Fruit fly (Drosophila melanogaster) whole organism, adult: Measurements from ENCODE around the gene Dlg5.

Experiments
- CG11617 ChIP-seq: fragments of 200-800 bp; sonication (Bioruptor generic); optimal IDR thresholded peaks from 2 replicates; lab custom pipeline; 2017; ENCODE audit warnings: mild to moderate bottlenecking, missing biosample characterization, missing genetic modification reagents, missing genetic modification characterization
- CG12768 ChIP-seq: fragments of 200-800 bp; sonication (Bioruptor generic); optimal IDR thresholded peaks from 2 replicates; lab custom pipeline; 2017; ENCODE audit warnings: missing biosample characterization, missing genetic modification characterization, mild to moderate bottlenecking, moderate library complexity, missing genetic modification reagents
- CG14711 ChIP-seq: fragments of 200-800 bp; sonication (Bioruptor generic); optimal IDR thresholded peaks from 2 replicates; lab custom pipeline; 2018; ENCODE audit warnings: missing biosample characterization, mild to moderate bottlenecking, missing genetic modification characterization, moderate library complexity
- CG1620 ChIP-seq: fragments of 200-800 bp; sonication (Bioruptor generic); optimal IDR thresholded peaks from 2 replicates; lab custom pipeline; 2016; ENCODE audit warnings: missing biosample characterization, missing genetic modification characterization
- CG33017 ChIP-seq: fragments of 200-800 bp; sonication (Bioruptor generic); optimal IDR thresholded peaks from 2 replicates; lab custom pipeline; 2018; ENCODE audit warnings: missing biosample characterization, mild to moderate bottlenecking, missing genetic modification characterization, moderate library complexity
- CG5204 ChIP-seq: fragments of 200-800 bp; sonication (Bioruptor generic); optimal IDR thresholded peaks from 2 replicates; lab custom pipeline; 2016; ENCODE audit warnings: missing biosample characterization, missing genetic modification characterization
- CG7045 ChIP-seq: fragments of 200-800 bp; sonication (Bioruptor generic); optimal IDR thresholded peaks from 2 replicates; lab custom pipeline; 2017; ENCODE audit warnings: missing biosample characterization, mild to moderate bottlenecking, missing genetic modification characterization
- CG7101 ChIP-seq: fragments of 200-800 bp; sonication (Bioruptor generic); optimal IDR thresholded peaks from 2 replicates; lab custom pipeline; 2018; ENCODE audit warnings: missing biosample characterization, mild to moderate bottlenecking, missing genetic modification characterization, moderate library complexity
- Clk ChIP-seq: fragments of 200-800 bp; sonication (Bioruptor generic); optimal IDR thresholded peaks from 2 replicates; lab custom pipeline; 2017; ENCODE audit warnings: missing biosample characterization, missing genetic modification characterization
- Crg-1 ChIP-seq: fragments of 200-800 bp; sonication (Bioruptor generic); optimal IDR thresholded peaks from 2 replicates; lab custom pipeline; 2016; ENCODE audit warnings: missing biosample characterization, missing genetic modification characterization
- Hr96 ChIP-seq: fragments of 200-800 bp; sonication (Bioruptor generic); optimal IDR thresholded peaks from 2 replicates; lab custom pipeline; 2016; ENCODE audit warnings: missing biosample characterization, missing genetic modification characterization
- Mnt ChIP-seq: fragments of 200-800 bp; sonication (Bioruptor generic); optimal IDR thresholded peaks from 2 replicates; lab custom pipeline; 2016; ENCODE audit warnings: missing biosample characterization, mild to moderate bottlenecking, missing genetic modification characterization
- bab1 ChIP-seq: fragments of 200-800 bp; sonication (Bioruptor generic); optimal IDR thresholded peaks from 3 replicates; lab custom pipeline; 2019; ENCODE audit warnings: missing biosample characterization, mild to moderate bottlenecking, missing genetic modification characterization, moderate library complexity
- cic ChIP-seq: fragments of 200-800 bp; sonication (Bioruptor generic); optimal IDR thresholded peaks from 2 replicates; lab custom pipeline; 2017; ENCODE audit warnings: missing biosample characterization, mild to moderate bottlenecking, missing genetic modification characterization, moderate library complexity
- cnc ChIP-seq, 2 experiments: fragments of >200 bp; optimal IDR thresholded peaks; 2 replicates each; lab custom pipeline; 2017
- kay ChIP-seq: fragments of 200-800 bp; sonication (Bioruptor generic); peaks from one replicate; lab custom pipeline; 2016; ENCODE audit warnings: missing biosample characterization, missing genetic modification characterization, borderline replicate concordance
- ovo ChIP-seq: fragments of 200-800 bp; sonication (Bioruptor generic); optimal IDR thresholded peaks from 2 replicates; lab custom pipeline; 2016; ENCODE audit warnings: missing biosample characterization, missing genetic modification characterization
- pad ChIP-seq: fragments of 200-800 bp; sonication (Bioruptor generic); optimal IDR thresholded peaks from 3 replicates; lab custom pipeline; 2017; ENCODE audit warnings: missing biosample characterization, missing genetic modification characterization, mild to moderate bottlenecking, moderate library complexity, missing genetic modification reagents
- tj ChIP-seq: fragments of 200-800 bp; sonication (Bioruptor generic); optimal IDR thresholded peaks from 3 replicates; lab custom pipeline; 2017; ENCODE audit warnings: missing biosample characterization, mild to moderate bottlenecking, missing genetic modification characterization, moderate library complexity
- toe ChIP-seq: fragments of 200-800 bp; sonication (Bioruptor generic); optimal IDR thresholded peaks from 2 replicates; lab custom pipeline; 2016; ENCODE audit warnings: missing biosample characterization, missing genetic modification characterization

The Dlg5 gene

dm6 chr2L:11528129-11528589 is 11.3 kb upstream of the Dlg5 start, which contains the start of gene CG31705:
Gene CG31705, minus strand, starts transcription at chr2L:11528205.
- peak; percentile 57 for TF ChIP-seq CG11617 (GFP tag; lab: Kevin White, UChicago)
- no peak for TF ChIP-seq ovo (GFP tag; lab: Kevin White, UChicago)
- peak; percentile 45 for TF ChIP-seq pad (GFP tag; lab: Kevin White, UChicago)
- peak; percentile 75 for TF ChIP-seq CG12768 (GFP tag; lab: Kevin White, UChicago)
- peak; percentile 31 for TF ChIP-seq CG14711 (tag; lab: Kevin White, UChicago)
- peak; percentile 22 for TF ChIP-seq cic
- TF ChIP-seq bab1 (GFP tag; lab: Kevin White, UChicago) = peak; percentile 78
- TF ChIP-seq Hr96 (GFP tag; lab: Kevin White, UChicago) = no peak
- TF ChIP-seq Crg-1 (GFP tag; lab: Kevin White, UChicago) = no peak
- peak; percentile 60 for TF ChIP-seq CG7101 (tag; lab: Kevin White, UChicago)
- TF ChIP-seq Clk = no peak
- TF ChIP-seq CG1620 = no peak
- no peak for TF ChIP-seq CG5204 (GFP tag; lab: Kevin White, UChicago)
- TF ChIP-seq toe = peak; percentile 38
- peak; percentile 52 for TF ChIP-seq tj (GFP tag; lab: Kevin White, UChicago)
- TF ChIP-seq Mnt (GFP tag; lab: Kevin White, UChicago) = no peak
- TF ChIP-seq CG33017 (tag; lab: Kevin White, UChicago) = peak; percentile 5
- peak; percentile 21 for TF ChIP-seq kay (GFP tag; lab: Kevin White, UChicago)
- peak; percentile 82 for TF ChIP-seq CG7045

dm6 chr2L:11522676-11523075 is 5.8 kb upstream of the Dlg5 start, which contains the start of gene CG43153:
Gene CG43153, minus strand, starts transcription at chr2L:11522776.
- TF ChIP-seq ovo (GFP tag; lab: Kevin White, UChicago) (no peak), Crg-1 (GFP tag; lab: Kevin White, UChicago) (no peak), CG12768 (GFP tag; lab: Kevin White, UChicago) (no peak), cic (no peak), cnc (optimal IDR thresholded peaks at IDR 0.05; lab: Kevin White, UChicago) (no peak), toe (no peak), bab1 (GFP tag; lab: Kevin White, UChicago) (no peak), CG1620 (no peak), CG14711 (tag; lab: Kevin White, UChicago) (no peak)

- TF ChIP-seq kay (GFP tag; lab: Kevin White, UChicago) (no peak), toe (no peak), CG7045 (no peak), Crg-1 (GFP tag; lab: Kevin White, UChicago) (no peak), CG11617 (GFP tag; lab: Kevin White, UChicago) (no peak), Mnt (GFP tag; lab: Kevin White, UChicago) (no peak), CG5204 (GFP tag; lab: Kevin White, UChicago) (no peak), Hr96 (GFP tag; lab: Kevin White, UChicago) (no peak), cnc (optimal IDR thresholded peaks at IDR 0.05; lab: Kevin White, UChicago) (no peak), bab1 (GFP tag; lab: Kevin White, UChicago) (no peak), CG14711 (tag; lab: Kevin White, UChicago) (no peak), tj (GFP tag; lab: Kevin White, UChicago) (no peak), Clk (no peak), cic (no peak), CG1620 (no peak), CG33017 (tag; lab: Kevin White, UChicago) (no peak)
Observed at dm6 chr2L:11521185-11521584, 4.3 kb upstream of the Dlg5 start, which contains the start of gene CG14930. Gene CG14930, minus strand, starts transcription at chr2L:11521285.

- no peak for TF ChIP-seq CG7045
- TF ChIP-seq CG14711 (tag; lab: Kevin White, UChicago) = no peak
- TF ChIP-seq CG12768 (GFP tag; lab: Kevin White, UChicago) = no peak
- TF ChIP-seq CG7101 (tag; lab: Kevin White, UChicago) = no peak
- TF ChIP-seq Mnt (GFP tag; lab: Kevin White, UChicago) = no peak
- TF ChIP-seq ovo (GFP tag; lab: Kevin White, UChicago) = no peak
- no peak for TF ChIP-seq cic
- no peak for TF ChIP-seq Hr96 (GFP tag; lab: Kevin White, UChicago)
- no peak for TF ChIP-seq bab1 (GFP tag; lab: Kevin White, UChicago)
- no peak for TF ChIP-seq CG11617 (GFP tag; lab: Kevin White, UChicago)
- no peak for TF ChIP-seq tj (GFP tag; lab: Kevin White, UChicago)
- TF ChIP-seq Clk = no peak
- TF ChIP-seq cnc (optimal IDR thresholded peaks at IDR 0.05; lab: Kevin White, UChicago) = no peak
- no peak for TF ChIP-seq pad (GFP tag; lab: Kevin White, UChicago)
Observed at dm6 chr2L:11519532-11519931, 2.7 kb upstream of the Dlg5 start, which contains the start of gene CG14929. Gene CG14929, plus strand, starts transcription at chr2L:11519832.

- no peak for TF ChIP-seq CG11617 (GFP tag; lab: Kevin White, UChicago)
- TF ChIP-seq CG33017 (tag; lab: Kevin White, UChicago) = no peak
- TF ChIP-seq Clk = no peak
- TF ChIP-seq toe = no peak
- no peak for TF ChIP-seq ovo (GFP tag; lab: Kevin White, UChicago)
- TF ChIP-seq cic = no peak
- no peak for TF ChIP-seq bab1 (GFP tag; lab: Kevin White, UChicago)
- no peak for TF ChIP-seq CG12768 (GFP tag; lab: Kevin White, UChicago)
- no peak for TF ChIP-seq CG7101 (tag; lab: Kevin White, UChicago)
- TF ChIP-seq CG1620 = no peak
- no peak for TF ChIP-seq kay (GFP tag; lab: Kevin White, UChicago)
- TF ChIP-seq Mnt (GFP tag; lab: Kevin White, UChicago) = no peak
- no peak for TF ChIP-seq CG5204 (GFP tag; lab: Kevin White, UChicago)
- TF ChIP-seq cnc (optimal IDR thresholded peaks at IDR 0.05; lab: Kevin White, UChicago) = no peak
- TF ChIP-seq Hr96 (GFP tag; lab: Kevin White, UChicago) = no peak
- no peak for TF ChIP-seq CG14711 (tag; lab: Kevin White, UChicago)
Observed at dm6 chr2L:11504896-11505569, 11.8 kb downstream of the Dlg5 start.
